Fruit fly (Drosophila melanogaster) whole organism, adult: Measurements from ENCODE around the gene kirre.

Experiments
- CG7101 ChIP-seq: fragments of 200-800 bp; sonication (Bioruptor generic); optimal IDR thresholded peaks from 2 replicates; lab custom pipeline; 2018; ENCODE audit warnings: missing biosample characterization, mild to moderate bottlenecking, missing genetic modification characterization, moderate library complexity
- toe ChIP-seq: fragments of 200-800 bp; sonication (Bioruptor generic); optimal IDR thresholded peaks from 2 replicates; lab custom pipeline; 2016; ENCODE audit warnings: missing biosample characterization, missing genetic modification characterization

- TF ChIP-seq CG7101 (tag; lab: Kevin White, UChicago) (no peak), toe (GFP tag; lab: Kevin White, UChicago) (no peak)
Measured at dm6 chrX:2977857-2978473, 237.8 kb downstream of the kirre start.
